Worm (Caenorhabditis elegans) whole organism, young adult: ENCODE data around the gene str-88.
A peak's percentile ranks its signal among the peaks of the same experiment; 100 is the strongest.

Experiments used
- B0261.1 ChIP-seq: sonication (generic microtip); optimal IDR thresholded peaks from 2 replicates; lab custom pipeline; 2016; ENCODE audit warnings: mild to moderate bottlenecking, missing genetic modification characterization, moderate library complexity, missing compliant biosample characterization
- B0336.3 ChIP-seq: fragments of 200-800 bp; sonication (Bioruptor generic); IDR thresholded peaks from 2 replicates; pipeline ENCODE4 v1.3.6; 2022; ENCODE audit warnings: missing genetic modification characterization, missing compliant biosample characterization
- F23B12.7 ChIP-seq: sonication (generic microtip); optimal IDR thresholded peaks from 2 replicates; lab custom pipeline; 2017; ENCODE audit warnings: missing genetic modification characterization, mild to moderate bottlenecking, missing compliant biosample characterization, antibody characterized with exemption, moderate library complexity; ENCODE audit not compliant: insufficient read depth
- F49E8.2 ChIP-seq: sonication (generic microtip); optimal IDR thresholded peaks from 3 replicates; lab custom pipeline; 2017; ENCODE audit warnings: missing genetic modification characterization, mild to moderate bottlenecking, missing compliant biosample characterization, antibody characterized with exemption, moderate library complexity; ENCODE audit not compliant: insufficient read depth
- K12H6.12 ChIP-seq: fragments of 200-800 bp; sonication (Bioruptor generic); optimal IDR thresholded peaks from 2 replicates; lab custom pipeline; 2018; ENCODE audit warnings: mild to moderate bottlenecking, missing genetic modification characterization, missing compliant biosample characterization
- Y79H2A.3 ChIP-seq: fragments of 200-800 bp; sonication (Bioruptor generic); conservative IDR thresholded peaks from 2 replicates; pipeline ENCODE4 v1.3.6; 2022; ENCODE audit warnings: missing genetic modification reagents, missing genetic modification characterization, missing compliant biosample characterization
- aptf-2 ChIP-seq: fragments of 200-800 bp; sonication (Bioruptor generic); conservative IDR thresholded peaks from 2 replicates; pipeline ENCODE4 v1.3.6; 2022; ENCODE audit warnings: missing genetic modification reagents, missing genetic modification characterization, missing compliant biosample characterization
- atf-7 ChIP-seq: sonication (generic microtip); optimal IDR thresholded peaks from 2 replicates; lab custom pipeline; 2017; ENCODE audit warnings: mild to moderate bottlenecking, missing genetic modification characterization, missing compliant biosample characterization
- athp-1 ChIP-seq: sonication (generic microtip); optimal IDR thresholded peaks from 2 replicates; lab custom pipeline; 2017; ENCODE audit warnings: mild to moderate bottlenecking, missing genetic modification characterization, missing compliant biosample characterization
- attf-6 ChIP-seq: fragments of 200-800 bp; sonication (Bioruptor generic); IDR thresholded peaks from 2 replicates; pipeline ENCODE4 v1.3.6; 2022; ENCODE audit warnings: missing genetic modification reagents, missing genetic modification characterization, missing compliant biosample characterization
- bed-1 ChIP-seq: fragments of 200-800 bp; sonication (Bioruptor generic); IDR thresholded peaks from 2 replicates; pipeline ENCODE4 v1.3.6; 2022; ENCODE audit warnings: missing genetic modification reagents, missing genetic modification characterization, missing compliant biosample characterization
- bed-2 ChIP-seq: fragments of 200-800 bp; sonication (Bioruptor generic); IDR thresholded peaks from 2 replicates; pipeline ENCODE4 v1.3.6; 2022; ENCODE audit warnings: missing genetic modification reagents, missing genetic modification characterization, missing compliant biosample characterization
- cebp-1 ChIP-seq, 2 experiments: fragments of 200-800 bp in 1 of 2; sonication (Bioruptor generic) in 1 of 2; sonication (generic microtip) in 1 of 2; IDR thresholded peaks in 1 of 2; optimal IDR thresholded peaks in 1 of 2; 2 replicates each; pipeline versions ENCODE4 v1.3.6 to Lab custom; 2017 to 2022; ENCODE audit warnings: missing compliant biosample characterization in 2 of 2, missing genetic modification characterization in 2 of 2, mild to moderate bottlenecking in 1 of 2, missing genetic modification reagents in 1 of 2, moderate library complexity in 1 of 2
- ceh-58 ChIP-seq: fragments of 200-800 bp; sonication (Bioruptor generic); IDR thresholded peaks from 2 replicates; pipeline ENCODE4 v1.3.6; 2022; ENCODE audit warnings: missing genetic modification characterization, missing compliant biosample characterization
- chd-7 ChIP-seq: sonication (generic microtip); optimal IDR thresholded peaks from 2 replicates; lab custom pipeline; 2016; ENCODE audit warnings: mild to moderate bottlenecking, missing genetic modification characterization, moderate library complexity, missing compliant biosample characterization
- die-1 ChIP-seq: sonication (generic microtip); optimal IDR thresholded peaks from 2 replicates; lab custom pipeline; 2016; ENCODE audit warnings: missing genotype, mild to moderate bottlenecking, missing genetic modification characterization, missing compliant biosample characterization
- dpff-1 ChIP-seq: sonication (generic microtip); optimal IDR thresholded peaks from 2 replicates; lab custom pipeline; 2017; ENCODE audit warnings: mild to moderate bottlenecking, missing genetic modification characterization, missing compliant biosample characterization
- egl-44 ChIP-seq: fragments of 200-800 bp; sonication (Bioruptor generic); IDR thresholded peaks from 2 replicates; pipeline ENCODE4 v1.3.6; 2022; ENCODE audit warnings: missing genetic modification reagents, missing genetic modification characterization, missing compliant biosample characterization
- fkh-3 ChIP-seq: sonication (generic microtip); optimal IDR thresholded peaks from 2 replicates; lab custom pipeline; 2016; ENCODE audit warnings: mild to moderate bottlenecking, missing genetic modification characterization, missing compliant biosample characterization
- hlh-26 ChIP-seq: fragments of 200-800 bp; sonication (Bioruptor generic); conservative IDR thresholded peaks from 2 replicates; pipeline ENCODE4 v1.3.6; 2022; ENCODE audit warnings: missing genetic modification reagents, missing genetic modification characterization, missing compliant biosample characterization
- let-607 ChIP-seq, 2 experiments: fragments of 200-800 bp in 1 of 2; sonication (Bioruptor generic) in 1 of 2; sonication (generic microtip) in 1 of 2; optimal IDR thresholded peaks; 2 replicates each; lab custom pipeline; 2016 to 2018; ENCODE audit warnings: mild to moderate bottlenecking in 2 of 2, missing compliant biosample characterization in 2 of 2, missing genetic modification characterization in 2 of 2, moderate library complexity in 2 of 2, missing genotype in 1 of 2
- lin-26 ChIP-seq: fragments of 200-800 bp; sonication (Bioruptor generic); IDR thresholded peaks from 2 replicates; pipeline ENCODE4 v1.3.6; 2022; ENCODE audit warnings: missing genetic modification reagents, missing genetic modification characterization, missing compliant biosample characterization
- lin-35 ChIP-seq, 3 experiments: fragments of 150-350 bp in 2 of 3; sonication (generic microtip) in 1 of 3; optimal IDR thresholded peaks; 2 replicates each; lab custom pipeline; 2014 to 2018; ENCODE audit warnings: missing biosample characterization in 3 of 3, missing genetic modification characterization in 3 of 3, missing genetic modification reagents in 3 of 3
- lin-40 ChIP-seq: sonication (generic microtip); optimal IDR thresholded peaks from 2 replicates; lab custom pipeline; 2016; ENCODE audit warnings: missing genetic modification characterization, mild to moderate bottlenecking, missing compliant biosample characterization, missing genotype, missing genetic modification reagents
- madf-6 ChIP-seq: fragments of 200-800 bp; sonication (Bioruptor generic); IDR thresholded peaks from 2 replicates; pipeline ENCODE4 v1.3.6; 2022; ENCODE audit warnings: missing genetic modification reagents, missing genetic modification characterization, missing compliant biosample characterization
- nfya-2 ChIP-seq: fragments of 200-800 bp; sonication (Bioruptor generic); IDR thresholded peaks from 2 replicates; pipeline ENCODE4 v1.3.6; 2022; ENCODE audit warnings: missing genetic modification reagents, missing genetic modification characterization, missing compliant biosample characterization
- nhr-120 ChIP-seq: fragments of 200-800 bp; sonication (Bioruptor generic); IDR thresholded peaks from 2 replicates; pipeline ENCODE4 v1.3.6; 2022; ENCODE audit warnings: missing genetic modification characterization, missing compliant biosample characterization
- rpc-1 ChIP-seq, 2 experiments: fragments of 150-350 bp in 1 of 2; sonication (generic microtip) in 1 of 2; optimal IDR thresholded peaks; 2 replicates each; lab custom pipeline; 2014 to 2018; ENCODE audit warnings: missing biosample characterization in 1 of 2, missing genetic modification characterization in 1 of 2, missing genetic modification reagents in 1 of 2, missing genotype in 1 of 2
- snpc-3.4 ChIP-seq: sonication (generic microtip); optimal IDR thresholded peaks from 2 replicates; lab custom pipeline; 2017; ENCODE audit warnings: missing genetic modification characterization, mild to moderate bottlenecking, missing compliant biosample characterization, antibody characterized with exemption, moderate library complexity, missing genotype, missing genetic modification reagents
- somi-1 ChIP-seq: fragments of 200-800 bp; sonication (Bioruptor generic); optimal IDR thresholded peaks from 2 replicates; lab custom pipeline; 2018; ENCODE audit warnings: mild to moderate bottlenecking, missing genetic modification characterization, missing compliant biosample characterization
- tlf-1 ChIP-seq: fragments of 200-800 bp; sonication (Bioruptor generic); optimal IDR thresholded peaks from 2 replicates; lab custom pipeline; 2018; ENCODE audit warnings: mild to moderate bottlenecking, missing genetic modification characterization, missing compliant biosample characterization
- unc-62 ChIP-seq: fragments of 150-350 bp; optimal IDR thresholded peaks from 2 replicates; lab custom pipeline; 2014; ENCODE audit warnings: missing biosample characterization, missing genetic modification reagents, missing genetic modification characterization
- zfh-2 ChIP-seq: fragments of 200-800 bp; sonication (Bioruptor generic); conservative IDR thresholded peaks from 2 replicates; pipeline ENCODE4 v1.3.6; 2022; ENCODE audit warnings: missing genetic modification reagents, missing genetic modification characterization, missing compliant biosample characterization
- ztf-25 ChIP-seq: fragments of 200-800 bp; sonication (Bioruptor generic); IDR thresholded peaks from 2 replicates; pipeline ENCODE4 v1.3.6; 2022; ENCODE audit warnings: missing genetic modification reagents, missing genetic modification characterization, missing compliant biosample characterization
- ztf-26 ChIP-seq: sonication (generic microtip); optimal IDR thresholded peaks from 2 replicates; lab custom pipeline; 2017; ENCODE audit warnings: missing genetic modification characterization, missing compliant biosample characterization
- ztf-28 ChIP-seq: fragments of 200-800 bp; sonication (Bioruptor generic); IDR thresholded peaks from 2 replicates; pipeline ENCODE4 v1.3.6; 2022; ENCODE audit warnings: missing genetic modification reagents, missing genetic modification characterization, missing compliant biosample characterization
- ztf-3 ChIP-seq: fragments of 200-800 bp; sonication (Bioruptor generic); optimal IDR thresholded peaks from 2 replicates; lab custom pipeline; 2018; ENCODE audit warnings: mild to moderate bottlenecking, missing genetic modification characterization, missing compliant biosample characterization

str-88 gene

ce11 chrV:15404859-15405258 lies 21.2 kb upstream of the str-88 start, which contains the start of gene srh-258:
Gene srh-258 (plus strand): TSS chrV:15405159.
- TF ChIP-seq ztf-25 (GFP tag; lab: Robert Waterston, UW) = no peak
- TF ChIP-seq bed-1 (GFP tag; lab: Robert Waterston, UW) = no peak

- no peak for TF ChIP-seq B0336.3 (GFP tag; lab: Robert Waterston, UW)
- no peak for TF ChIP-seq madf-6 (GFP tag; lab: Robert Waterston, UW)
Measured at ce11 chrV:15401856-15402314, 18.2 kb upstream of the str-88 start, which contains the start of gene fbxa-135. Gene fbxa-135 (plus strand): TSS chrV:15402264.

DNA sequence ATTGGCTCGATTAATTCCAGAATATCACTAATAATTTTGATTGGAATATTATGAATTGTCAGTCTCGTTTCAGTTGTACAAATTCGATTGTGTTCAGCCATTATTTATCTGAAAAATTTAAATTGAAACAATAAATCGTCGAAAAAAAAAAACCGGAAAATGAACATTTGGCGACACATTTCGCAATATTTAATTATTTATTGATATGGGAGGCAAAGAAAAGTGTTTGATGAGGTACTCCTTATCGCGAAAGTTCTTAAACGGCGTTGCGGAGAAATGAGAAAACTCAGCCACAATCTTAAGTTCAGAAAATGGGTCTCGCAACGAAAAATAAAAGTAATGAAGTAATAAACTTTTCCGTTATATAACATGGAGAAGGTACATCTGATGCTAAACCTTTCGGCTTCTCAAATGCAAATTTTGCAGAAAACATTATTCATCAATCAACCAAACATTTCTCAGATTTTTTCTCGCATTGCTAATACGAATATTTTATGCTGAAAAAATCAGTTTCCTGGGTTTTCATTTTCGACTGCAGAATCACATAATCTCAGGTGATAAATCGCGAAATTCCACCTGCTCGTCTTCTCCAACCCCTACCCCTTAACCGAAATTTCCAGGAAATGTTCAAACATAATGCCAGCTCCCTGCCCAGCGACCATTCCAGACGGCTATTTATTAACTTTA lies 16.2 kb upstream of the str-88 start, which contains the start of the genes T06E6.15 and sri-7:
Gene T06E6.15, minus strand, starts transcription at position 101 of the 687 bp plus-strand sequence.
Gene sri-7, plus strand, starts transcription at position 637 of the 687 bp plus-strand sequence.
- no peak for TF ChIP-seq K12H6.12
- TF ChIP-seq ztf-28 (GFP tag; lab: Robert Waterston, UW) = no peak
- TF ChIP-seq ztf-3 (GFP tag; lab: Kevin White, UChicago) = no peak
- TF ChIP-seq cebp-1 (GFP tag; IDR thresholded peaks at IDR 0.05; lab: Robert Waterston, UW) = no peak
- no peak for TF ChIP-seq cebp-1 (tag; optimal IDR thresholded peaks at IDR 0.05; lab: Kevin White, UChicago)
- no peak for TF ChIP-seq B0261.1 (tag; lab: Kevin White, UChicago)
- no peak for TF ChIP-seq aptf-2 (GFP tag; lab: Robert Waterston, UW)
- TF ChIP-seq ceh-58 (GFP tag; lab: Robert Waterston, UW) = no peak
- TF ChIP-seq hlh-26 (GFP tag; lab: Robert Waterston, UW) = no peak
- no peak for TF ChIP-seq chd-7
- TF ChIP-seq ztf-26 (tag; lab: Kevin White, UChicago) = no peak
- no peak for TF ChIP-seq fkh-3 (tag; lab: Kevin White, UChicago)
- no peak for TF ChIP-seq egl-44 (GFP tag; lab: Robert Waterston, UW)
- no peak for TF ChIP-seq let-607 (tag; optimal IDR thresholded peaks at IDR 0.05; lab: Kevin White, UChicago)
- no peak for TF ChIP-seq B0336.3 (GFP tag; lab: Robert Waterston, UW)
- no peak for TF ChIP-seq zfh-2
- TF ChIP-seq somi-1 (GFP tag; lab: Kevin White, UChicago) = no peak
- no peak for TF ChIP-seq atf-7 (tag; lab: Kevin White, UChicago)
- TF ChIP-seq, all 124 proteins: peak for 0

DNA sequence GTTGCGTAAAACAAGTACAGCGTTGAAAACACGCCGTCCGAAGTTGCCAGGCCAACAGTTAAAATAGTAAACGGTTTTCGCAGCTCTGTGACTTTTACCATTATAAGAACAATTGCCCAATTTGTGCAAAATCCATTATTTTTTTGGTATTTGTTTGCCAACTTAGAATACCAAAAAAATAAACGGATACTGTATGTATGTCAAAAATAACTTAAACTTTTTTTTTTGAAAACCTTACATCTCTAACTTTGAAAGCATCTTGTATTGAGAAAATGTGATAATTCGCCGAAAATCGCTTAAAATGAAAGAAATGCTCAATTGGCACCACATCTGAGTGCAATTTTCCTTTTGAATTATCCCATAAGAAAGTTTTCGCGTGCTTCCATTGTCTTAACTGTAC lies 15.1 kb upstream of the str-88 start, which contains the start of gene fbxa-199:
Gene fbxa-199, minus strand, starts transcription at position 101 of the 400 bp plus-strand sequence.
- TF ChIP-seq ztf-3 (GFP tag; lab: Kevin White, UChicago) (no peak), lin-40 (tag; lab: Kevin White, UChicago) (no peak), unc-62 (GFP tag; lab: Kevin White, UChicago) (no peak), let-607 (tag; optimal IDR thresholded peaks at IDR 0.05; lab: Kevin White, UChicago) (no peak), athp-1 (tag; lab: Kevin White, UChicago) (no peak), die-1 (no peak), F23B12.7 (tag; lab: Kevin White, UChicago) (no peak), lin-26 (GFP tag; lab: Robert Waterston, UW) (no peak), K12H6.12 (no peak), nhr-120 (GFP tag; lab: Robert Waterston, UW) (no peak), dpff-1 (tag; lab: Kevin White, UChicago) (no peak)

DNA sequence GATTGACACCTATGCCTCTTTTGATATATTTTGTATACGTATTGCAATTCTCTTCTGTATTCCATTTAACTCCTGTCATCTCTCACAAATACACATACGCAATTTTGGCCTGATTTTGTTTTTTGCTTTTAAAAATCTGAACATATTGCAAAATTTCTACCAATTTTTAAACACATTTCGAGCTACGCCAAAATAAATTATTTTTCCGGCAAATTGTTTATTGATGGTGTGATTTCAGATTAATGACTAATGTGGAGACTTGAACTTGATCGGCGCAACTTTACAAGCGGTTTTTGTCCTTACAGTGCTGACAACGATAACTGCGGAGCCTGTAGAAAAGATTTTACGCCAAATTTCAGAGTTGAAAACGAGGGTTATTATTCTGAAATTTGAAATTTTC lies 13.5 kb upstream of the str-88 start:
- TF ChIP-seq snpc-3.4 (tag; lab: Kevin White, UChicago) = peak; percentile 13
- peak; percentile 21; the same call in 1 of the 2 replicates for TF ChIP-seq Y79H2A.3 (GFP tag; lab: Robert Waterston, UW)
- peak; percentile 12 for TF ChIP-seq B0261.1 (tag; lab: Kevin White, UChicago)
- no peak for TF ChIP-seq nfya-2
- no peak for TF ChIP-seq athp-1 (tag; lab: Kevin White, UChicago)
- TF ChIP-seq B0336.3 (GFP tag; lab: Robert Waterston, UW) = peak; percentile 72; the same call in 1 of the 2 replicates
- peak; percentile 76 for TF ChIP-seq attf-6 (GFP tag; lab: Robert Waterston, UW)
- TF ChIP-seq bed-2 (GFP tag; lab: Robert Waterston, UW) = no peak
- peak; percentile 50; the same call in 1 of the 2 replicates for TF ChIP-seq lin-26 (GFP tag; lab: Robert Waterston, UW)
- no peak for TF ChIP-seq lin-40 (tag; lab: Kevin White, UChicago)
- TF ChIP-seq rpc-1 (optimal IDR thresholded peaks at IDR 0.05; lab: Kevin White, UChicago) = no peak
- TF ChIP-seq rpc-1 (tag; optimal IDR thresholded peaks at IDR 0.05; lab: Kevin White, UChicago) = peak; percentile 10
- TF ChIP-seq tlf-1 = peak; percentile 63
- TF ChIP-seq lin-35 (GFP tag; optimal IDR thresholded peaks at IDR 0.05; lab: Kevin White, UChicago) = peak in 1 of 3 experiments; percentile 2
- TF ChIP-seq F49E8.2 = peak; percentile 38
